Worm (Caenorhabditis elegans) whole organism, midembryonic: ENCODE data around the gene npp-8.

Experiments used
- cog-1 ChIP-seq: sonication (generic microtip); optimal IDR thresholded peaks from 2 replicates; lab custom pipeline; 2016; ENCODE audit warnings: missing genetic modification characterization, missing compliant biosample characterization
- flt-1 ChIP-seq: fragments of 200-800 bp; sonication (Bioruptor generic); IDR thresholded peaks from 2 replicates; pipeline ENCODE4 v1.3.6; 2022; ENCODE audit warnings: missing genetic modification characterization, missing compliant biosample characterization
- klf-2 ChIP-seq: fragments of 200-800 bp; sonication (Bioruptor generic); conservative IDR thresholded peaks from 2 replicates; pipeline ENCODE4 v1.3.6; 2022; ENCODE audit warnings: missing genetic modification reagents, missing genetic modification characterization, missing compliant biosample characterization
- med-1 ChIP-seq: sonication (generic microtip); optimal IDR thresholded peaks from 2 replicates; lab custom pipeline; 2017; ENCODE audit warnings: missing genetic modification characterization, mild to moderate bottlenecking, missing compliant biosample characterization, antibody characterized with exemption, missing genetic modification reagents; ENCODE audit not compliant: insufficient read depth

DNA sequence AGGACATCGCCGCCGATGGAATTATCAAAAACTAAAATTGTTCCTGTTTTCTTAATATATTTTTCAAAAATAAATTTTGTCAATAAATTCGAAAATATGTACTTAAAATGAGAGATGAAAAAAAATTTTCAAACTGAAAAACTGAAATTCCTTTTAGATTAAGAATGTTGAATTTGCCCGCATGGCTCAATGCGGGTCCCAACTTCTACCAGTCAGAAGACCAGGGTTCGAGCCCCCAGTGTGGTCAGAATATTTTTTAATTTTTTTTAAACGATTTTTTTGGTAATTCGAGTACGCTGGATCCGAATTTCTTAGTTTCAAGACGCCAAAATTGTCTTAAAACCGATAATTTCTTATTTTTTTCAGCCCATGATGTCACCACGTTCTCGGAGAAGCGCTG is 41.7 kb upstream of the npp-8 start:
- TF ChIP-seq klf-2 (GFP tag; lab: Robert Waterston, UW) = no peak
- no peak for TF ChIP-seq cog-1
- no peak for TF ChIP-seq flt-1 (GFP tag; lab: Robert Waterston, UW)
- no peak for TF ChIP-seq med-1 (GFP tag; lab: Kevin White, UChicago)
